Worm (Caenorhabditis elegans): ENCODE data around the gene C45H4.14.
A peak's percentile ranks its signal among the peaks of the same experiment; 100 is the strongest.

Gene C45H4.14

DNA sequence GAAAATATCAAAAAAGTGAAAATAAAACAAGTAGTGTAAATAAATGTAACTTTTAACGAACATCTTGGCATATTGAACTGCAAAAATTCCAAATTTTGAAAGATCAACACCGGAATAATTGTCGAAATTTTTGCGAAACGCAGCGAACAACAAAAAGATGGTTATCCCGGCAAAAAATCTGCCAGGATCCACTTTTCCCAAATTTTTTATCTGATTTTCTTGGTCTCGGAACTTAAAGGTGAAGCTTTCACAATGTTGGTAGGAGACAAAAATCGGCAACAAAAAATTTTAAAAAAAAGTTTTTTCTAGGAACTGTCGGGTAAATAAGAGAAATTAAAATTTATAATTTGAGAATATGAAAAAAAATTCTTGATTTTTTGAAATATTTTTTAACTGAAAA, 40.7 kb downstream of the C45H4.14 start, which contains the start of gene bgnt-1.2:
TSS of gene bgnt-1.2 (minus strand) at position 101 of the 400 bp plus-strand sequence.
- TF ChIP-seq ham-2 (GFP tag; optimal IDR thresholded peaks at IDR 0.05) (no peak), elt-1 (tag; optimal IDR thresholded peaks at IDR 0.05; ENCODE audit: borderline replicate concordance, insufficient read depth) (no peak), ceh-43 (GFP tag; optimal IDR thresholded peaks at IDR 0.05) (no peak), unc-39 (tag; optimal IDR thresholded peaks at IDR 0.05) (no peak), lsy-2 (tag; optimal IDR thresholded peaks at IDR 0.05) (no peak), mls-2 (tag; optimal IDR thresholded peaks at IDR 0.05) (no peak), unc-120 (tag; optimal IDR thresholded peaks at IDR 0.05; ENCODE audit: poor library complexity, severe bottlenecking) (no peak), pha-4 (tag; optimal IDR thresholded peaks at IDR 0.05) (no peak), sptf-1 (tag; optimal IDR thresholded peaks at IDR 0.05) (no peak), nhr-237 (tag; optimal IDR thresholded peaks at IDR 0.05) (no peak), bed-3 (GFP tag; optimal IDR thresholded peaks at IDR 0.05) (no peak), sem-2 (GFP tag; optimal IDR thresholded peaks at IDR 0.05) (no peak), nhr-76 (tag; optimal IDR thresholded peaks at IDR 0.05) (no peak), drap-1 (GFP tag; optimal IDR thresholded peaks at IDR 0.05) (no peak), nhr-2 (tag; optimal IDR thresholded peaks at IDR 0.05) (no peak), nhr-12 (tag; optimal IDR thresholded peaks at IDR 0.05) (no peak), mab-5 (tag; optimal IDR thresholded peaks at IDR 0.05) (no peak), ces-1 (GFP tag; optimal IDR thresholded peaks at IDR 0.05) (no peak)

DNA sequence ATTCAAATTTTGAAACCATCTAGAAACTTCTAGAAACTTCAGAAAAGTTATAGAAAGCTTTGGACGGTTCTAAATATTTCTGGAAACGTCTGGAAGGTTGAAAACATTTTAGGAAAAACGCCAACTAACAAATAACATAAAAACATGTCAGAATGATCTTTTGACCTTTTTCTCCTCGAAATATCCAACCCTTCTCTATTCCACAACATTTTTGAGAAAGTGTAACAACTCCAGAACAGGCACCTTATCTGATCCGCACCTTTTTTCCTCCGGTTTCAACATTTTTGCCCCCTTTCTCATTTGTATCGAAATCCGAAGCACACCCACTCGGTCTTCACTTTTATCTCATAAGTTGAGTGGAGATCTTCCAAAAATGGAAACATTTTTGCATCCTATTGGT, 48.9 kb downstream of the C45H4.14 start, which contains the start of gene F22F7.3:
TSS of gene F22F7.3 (plus strand) at position 301 of the 400 bp plus-strand sequence.
- TF ChIP-seq hlh-1 (tag; optimal IDR thresholded peaks at IDR 0.05) (no peak), nhr-76 (tag; optimal IDR thresholded peaks at IDR 0.05) (no peak), mab-5 (tag; optimal IDR thresholded peaks at IDR 0.05) (no peak), pha-4 (tag; optimal IDR thresholded peaks at IDR 0.05) (no peak), nhr-237 (tag; optimal IDR thresholded peaks at IDR 0.05) (no peak), ceh-83 (GFP tag; optimal IDR thresholded peaks at IDR 0.05) (no peak), zip-8 (tag; optimal IDR thresholded peaks at IDR 0.05) (no peak), ceh-43 (GFP tag; optimal IDR thresholded peaks at IDR 0.05) (no peak), lin-13 (tag; optimal IDR thresholded peaks at IDR 0.05) (no peak), bed-3 (GFP tag; optimal IDR thresholded peaks at IDR 0.05) (no peak), snpc-4 (tag; optimal IDR thresholded peaks at IDR 0.05) (no peak)

DNA sequence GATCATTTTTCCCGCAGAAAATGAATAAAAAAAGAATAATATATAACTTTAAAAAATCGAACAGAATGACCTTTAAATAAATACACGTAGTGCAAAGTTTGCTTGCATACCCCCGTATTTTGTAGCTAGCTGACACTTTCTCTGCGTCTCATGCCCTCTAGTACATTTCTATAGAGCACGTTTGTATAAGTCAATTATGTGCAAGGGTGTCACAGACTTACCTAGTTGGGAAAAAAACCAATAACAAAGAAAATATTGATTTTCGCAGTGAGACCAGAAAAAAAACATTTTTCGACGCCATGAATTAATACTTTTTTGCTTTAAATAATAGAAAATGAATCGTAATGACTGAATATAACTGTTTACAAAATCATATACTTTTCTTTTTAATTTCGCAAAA, 49.9 kb downstream of the C45H4.14 start, which contains the start of gene ckb-4:
TSS of gene ckb-4 (minus strand) at position 140 of the 400 bp plus-strand sequence.
- TF ChIP-seq lin-32 (GFP tag; optimal IDR thresholded peaks at IDR 0.05) (no peak), ces-1 (GFP tag; optimal IDR thresholded peaks at IDR 0.05) (peak; percentile 94), pha-4 (tag; optimal IDR thresholded peaks at IDR 0.05) (peak; percentile 43), ceh-83 (GFP tag; optimal IDR thresholded peaks at IDR 0.05) (no peak), blmp-1 (tag; optimal IDR thresholded peaks at IDR 0.05) (no peak), cnd-1 (tag; optimal IDR thresholded peaks at IDR 0.05) (no peak), mep-1 (tag; optimal IDR thresholded peaks at IDR 0.05) (peak; percentile 29), ceh-39 (tag; optimal IDR thresholded peaks at IDR 0.05) (peak; percentile 10), mls-2 (tag; optimal IDR thresholded peaks at IDR 0.05) (no peak), nhr-237 (tag; optimal IDR thresholded peaks at IDR 0.05) (peak; percentile 49)
